Comparison of ENCODE assay signal across 1 fruit fly cellular context in the genomic region with DNA sequence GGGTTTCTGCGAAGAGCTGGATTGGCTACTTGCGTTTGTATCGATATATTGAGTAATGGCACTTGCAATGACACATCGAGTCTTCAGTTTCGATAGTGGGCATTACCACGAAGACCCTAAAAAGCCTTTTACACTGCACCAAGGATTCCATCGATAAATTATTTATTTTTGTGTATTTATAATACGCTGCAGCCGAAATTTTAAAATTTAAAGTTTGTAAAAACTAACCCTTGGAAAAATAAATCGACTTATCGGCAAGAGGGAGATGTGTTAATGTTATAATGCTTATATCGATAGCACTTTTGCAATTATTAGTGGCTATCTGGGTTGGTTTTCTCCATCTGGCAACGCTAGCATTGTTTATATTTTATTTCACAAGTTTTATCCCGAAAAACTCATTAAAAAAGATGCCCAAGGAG.
TF ChIP-seq lines count a peak whose summit lies in the region.

A gene (minus strand): TSS at position 256 of the 419 bp plus-strand sequence.
A gene (plus strand): TSS at position 323 of the 419 bp plus-strand sequence.

TF ChIP-seq in whole organism, embryonic, 481 proteins besides CTCF, POLR2A, EP300 and RAD21 (continued from another document and continues in another):
- no peak for TF ChIP-seq CG31388 (GFP tag; optimal IDR thresholded peaks at IDR 0.05; lab: Kevin White, UChicago)
- peak; percentile 93 for TF ChIP-seq knrl (GFP tag; IDR thresholded peaks at IDR 0.05; lab: Robert Waterston, UW; ENCODE audit: partially characterized antibody)
- TF ChIP-seq yki (optimal IDR thresholded peaks at IDR 0.05; lab: Kevin White, UChicago) = no peak
- no peak for TF ChIP-seq CG6813 (GFP tag; optimal IDR thresholded peaks at IDR 0.05; lab: Kevin White, UChicago)
- no peak for TF ChIP-seq CG11504 (tag; optimal IDR thresholded peaks at IDR 0.05; lab: Kevin White, UChicago)
- TF ChIP-seq pho (GFP tag; optimal IDR thresholded peaks at IDR 0.05; lab: Kevin White, UChicago) = peak; percentile 19
- TF ChIP-seq CG10366 (GFP tag; IDR thresholded peaks at IDR 0.05; lab: Robert Waterston, UW) = no peak
- TF ChIP-seq lbe (GFP tag; optimal IDR thresholded peaks at IDR 0.05; lab: Kevin White, UChicago) = peak; percentile 6
- no peak for TF ChIP-seq Hmr (GFP tag; optimal IDR thresholded peaks at IDR 0.05; lab: Kevin White, UChicago)
- TF ChIP-seq toy (GFP tag; IDR thresholded peaks at IDR 0.05; lab: Robert Waterston, UW) = no peak
- TF ChIP-seq CG12219 (GFP tag; optimal IDR thresholded peaks at IDR 0.05; lab: Kevin White, UChicago) = no peak
- no peak for TF ChIP-seq Trl (optimal IDR thresholded peaks at IDR 0.05; lab: Kevin White, UChicago)
- no peak for TF ChIP-seq Trl (GFP tag; optimal IDR thresholded peaks at IDR 0.05; lab: Kevin White, UChicago)
- peak; percentile 62 for TF ChIP-seq Neu2 (GFP tag; optimal IDR thresholded peaks at IDR 0.05; lab: Kevin White, UChicago; ENCODE audit: borderline replicate concordance)
- TF ChIP-seq CG10431 (GFP tag; optimal IDR thresholded peaks at IDR 0.05; lab: Kevin White, UChicago) = no peak
- TF ChIP-seq CG6683 (GFP tag; optimal IDR thresholded peaks at IDR 0.05; lab: Kevin White, UChicago) = no peak
- TF ChIP-seq amos (GFP tag; IDR thresholded peaks at IDR 0.05; lab: Robert Waterston, UW; ENCODE audit: partially characterized antibody) = peak; percentile 80
- peak; percentile 69 for TF ChIP-seq nmo (GFP tag; optimal IDR thresholded peaks at IDR 0.05; lab: Kevin White, UChicago)
- TF ChIP-seq chinmo (GFP tag; IDR thresholded peaks at IDR 0.05; lab: Robert Waterston, UW; ENCODE audit: partially characterized antibody) = peak; percentile 49; the same call in 1 of the 4 replicates
- no peak for TF ChIP-seq ase (GFP tag; IDR thresholded peaks at IDR 0.05; lab: Robert Waterston, UW)
- no peak for TF ChIP-seq CG14050 (GFP tag; IDR thresholded peaks at IDR 0.05; lab: Robert Waterston, UW)
- peak; percentile 69 for TF ChIP-seq CG30020 (tag; optimal IDR thresholded peaks at IDR 0.05; lab: Kevin White, UChicago)
- TF ChIP-seq Stat92E (GFP tag; optimal IDR thresholded peaks at IDR 0.05; lab: Kevin White, UChicago) = no peak
- TF ChIP-seq chn (GFP tag; optimal IDR thresholded peaks at IDR 0.05; lab: Kevin White, UChicago) = no peak
- TF ChIP-seq sqz (GFP tag; optimal IDR thresholded peaks at IDR 0.05; lab: Kevin White, UChicago) = no peak
- TF ChIP-seq Dbx (GFP tag; IDR thresholded peaks at IDR 0.05; lab: Robert Waterston, UW) = no peak
- no peak for TF ChIP-seq CG15011 (GFP tag; optimal IDR thresholded peaks at IDR 0.05; lab: Kevin White, UChicago)
- TF ChIP-seq lmd (GFP tag; IDR thresholded peaks at IDR 0.05; lab: Robert Waterston, UW) = peak; percentile 19; the same call in 1 of the 2 replicates
- TF ChIP-seq Hr39 (optimal IDR thresholded peaks at IDR 0.05; lab: Kevin White, UChicago) = no peak
- TF ChIP-seq CG2129 (GFP tag; IDR thresholded peaks at IDR 0.05; lab: Robert Waterston, UW; ENCODE audit: partially characterized antibody) = peak; percentile 71
- no peak for TF ChIP-seq CG7271 (tag; optimal IDR thresholded peaks at IDR 0.05; lab: Kevin White, UChicago)
- TF ChIP-seq vvl (GFP tag; IDR thresholded peaks at IDR 0.05; lab: Robert Waterston, UW) = 0 out of 2 replicates have a peak, but pooled peaks have one; percentile 23
- TF ChIP-seq CG4328 (GFP tag; optimal IDR thresholded peaks at IDR 0.05; lab: Kevin White, UChicago) = no peak
- peak; percentile 88 for TF ChIP-seq ssp (GFP tag; IDR thresholded peaks at IDR 0.05; lab: Robert Waterston, UW)
- peak; percentile 30 for TF ChIP-seq Ets97D (GFP tag; optimal IDR thresholded peaks at IDR 0.05; lab: Kevin White, UChicago)
- no peak for TF ChIP-seq psq (GFP tag; optimal IDR thresholded peaks at IDR 0.05; lab: Kevin White, UChicago)
- peak; percentile 71; the same call in 1 of the 3 replicates for TF ChIP-seq mld (GFP tag; IDR thresholded peaks at IDR 0.05; lab: Robert Waterston, UW; ENCODE audit: partially characterized antibody)
- TF ChIP-seq chif (GFP tag; optimal IDR thresholded peaks at IDR 0.05; lab: Kevin White, UChicago) = peak in 1 of 2 experiments; percentile 21
- peak; percentile 17 for TF ChIP-seq gfzf (GFP tag; optimal IDR thresholded peaks at IDR 0.05; lab: Kevin White, UChicago)
- TF ChIP-seq CG4617 (GFP tag; optimal IDR thresholded peaks at IDR 0.05; lab: Kevin White, UChicago; ENCODE audit: borderline replicate concordance) = peak; percentile 62
- TF ChIP-seq HLH4C (GFP tag; IDR thresholded peaks at IDR 0.05; lab: Robert Waterston, UW; ENCODE audit: partially characterized antibody) = peak; percentile 95
- no peak for TF ChIP-seq CG15479 (GFP tag; optimal IDR thresholded peaks at IDR 0.05; lab: Kevin White, UChicago)
- no peak for TF ChIP-seq slp2 (GFP tag; optimal IDR thresholded peaks at IDR 0.05; lab: Kevin White, UChicago)
- peak; percentile 91 for TF ChIP-seq Scr (GFP tag; IDR thresholded peaks at IDR 0.05; lab: Robert Waterston, UW; ENCODE audit: partially characterized antibody)
- peak; percentile 34 for TF ChIP-seq CG12391 (tag; optimal IDR thresholded peaks at IDR 0.05; lab: Kevin White, UChicago)
- no peak for TF ChIP-seq CG11695 (GFP tag; IDR thresholded peaks at IDR 0.05; lab: Robert Waterston, UW)
- peak; percentile 81 for TF ChIP-seq CG2116 (GFP tag; optimal IDR thresholded peaks at IDR 0.05; lab: Kevin White, UChicago)
- TF ChIP-seq tna (GFP tag; IDR thresholded peaks at IDR 0.05; lab: Robert Waterston, UW; ENCODE audit: partially characterized antibody) = peak; percentile 61; the same call in 1 of the 2 replicates
- no peak for TF ChIP-seq CG3407 (GFP tag; optimal IDR thresholded peaks at IDR 0.05; lab: Kevin White, UChicago)
- no peak for TF ChIP-seq CG11093 (GFP tag; IDR thresholded peaks at IDR 0.05; lab: Robert Waterston, UW)
- TF ChIP-seq ci (GFP tag; IDR thresholded peaks at IDR 0.05; lab: Robert Waterston, UW) = no peak
- TF ChIP-seq CG13296 (GFP tag; optimal IDR thresholded peaks at IDR 0.05; lab: Kevin White, UChicago) = no peak
- peak; percentile 60 for TF ChIP-seq CG3995 (GFP tag; optimal IDR thresholded peaks at IDR 0.05; lab: Kevin White, UChicago)
- TF ChIP-seq CG7839 (tag; optimal IDR thresholded peaks at IDR 0.05; lab: Kevin White, UChicago) = no peak
- TF ChIP-seq Med (GFP tag; lab: Kevin White, UChicago) = peak; percentile 88
- no peak for TF ChIP-seq ewg (GFP tag; optimal IDR thresholded peaks at IDR 0.05; lab: Kevin White, UChicago)
- peak; percentile 7 for TF ChIP-seq jumu (GFP tag; optimal IDR thresholded peaks at IDR 0.05; lab: Kevin White, UChicago)
- no peak for TF ChIP-seq ac (GFP tag; optimal IDR thresholded peaks at IDR 0.05; lab: Kevin White, UChicago)
- peak; percentile 86 for TF ChIP-seq sna (GFP tag; IDR thresholded peaks at IDR 0.05; lab: Robert Waterston, UW; ENCODE audit: partially characterized antibody)
- TF ChIP-seq D19B (GFP tag; optimal IDR thresholded peaks at IDR 0.05; lab: Kevin White, UChicago) = no peak
- TF ChIP-seq CG8944 (GFP tag; optimal IDR thresholded peaks at IDR 0.05; lab: Kevin White, UChicago) = peak; percentile 41
- TF ChIP-seq ind (GFP tag; optimal IDR thresholded peaks at IDR 0.05; lab: Kevin White, UChicago) = peak; percentile 17
- no peak for TF ChIP-seq CG33557 (GFP tag; optimal IDR thresholded peaks at IDR 0.05; lab: Kevin White, UChicago)
- TF ChIP-seq zen (tag; optimal IDR thresholded peaks at IDR 0.05; lab: Kevin White, UChicago) = peak; percentile 53
- no peak for TF ChIP-seq CG9876 (GFP tag; optimal IDR thresholded peaks at IDR 0.05; lab: Kevin White, UChicago)
- no peak for TF ChIP-seq CG5180 (GFP tag; optimal IDR thresholded peaks at IDR 0.05; lab: Kevin White, UChicago)
- TF ChIP-seq grn (GFP tag; optimal IDR thresholded peaks at IDR 0.05; lab: Kevin White, UChicago) = no peak
- no peak for TF ChIP-seq Hand (GFP tag; optimal IDR thresholded peaks at IDR 0.05; lab: Kevin White, UChicago)
- TF ChIP-seq Bgb (GFP tag; IDR thresholded peaks at IDR 0.05; lab: Robert Waterston, UW; ENCODE audit: partially characterized antibody) = peak; percentile 76
- TF ChIP-seq Dp (GFP tag; optimal IDR thresholded peaks at IDR 0.05; lab: Kevin White, UChicago) = peak; percentile 24
- peak; percentile 81 for TF ChIP-seq CG7963 (GFP tag; IDR thresholded peaks at IDR 0.05; lab: Robert Waterston, UW; ENCODE audit: partially characterized antibody)
- TF ChIP-seq nau (GFP tag; optimal IDR thresholded peaks at IDR 0.05; lab: Kevin White, UChicago) = no peak
- TF ChIP-seq CG16813 (GFP tag; IDR thresholded peaks at IDR 0.05; lab: Robert Waterston, UW; ENCODE audit: partially characterized antibody) = peak; percentile 91
- TF ChIP-seq dmrt99B (tag; optimal IDR thresholded peaks at IDR 0.05; lab: Kevin White, UChicago) = no peak
- TF ChIP-seq YL-1 (GFP tag; optimal IDR thresholded peaks at IDR 0.05; lab: Kevin White, UChicago) = peak; percentile 79
- no peak for TF ChIP-seq CG3163 (GFP tag; optimal IDR thresholded peaks at IDR 0.05; lab: Kevin White, UChicago)
- no peak for TF ChIP-seq Lim3 (GFP tag; IDR thresholded peaks at IDR 0.05; lab: Robert Waterston, UW)
- TF ChIP-seq CG31224 (GFP tag; IDR thresholded peaks at IDR 0.05; lab: Robert Waterston, UW) = no peak
- TF ChIP-seq CG9727 (GFP tag; optimal IDR thresholded peaks at IDR 0.05; lab: Kevin White, UChicago) = no peak
- TF ChIP-seq CG34224 (GFP tag; IDR thresholded peaks at IDR 0.05; lab: Robert Waterston, UW; ENCODE audit: partially characterized antibody) = peak; percentile 83
- no peak for TF ChIP-seq Dip3 (GFP tag; optimal IDR thresholded peaks at IDR 0.05; lab: Kevin White, UChicago)
- no peak for TF ChIP-seq Sox102F (GFP tag; optimal IDR thresholded peaks at IDR 0.05; lab: Kevin White, UChicago)
- TF ChIP-seq CG11560 (tag; IDR thresholded peaks at IDR 0.05; lab: Robert Waterston, UW) = peak; percentile 61; the same call in 2 of the 3 replicates
- TF ChIP-seq CG17912 (GFP tag; optimal IDR thresholded peaks at IDR 0.05; lab: Kevin White, UChicago) = no peak
- no peak for TF ChIP-seq CG11456 (GFP tag; IDR thresholded peaks at IDR 0.05; lab: Robert Waterston, UW)
- no peak for TF ChIP-seq CG11723 (GFP tag; optimal IDR thresholded peaks at IDR 0.05; lab: Kevin White, UChicago)
- peak; percentile 83 for TF ChIP-seq unc-4 (GFP tag; IDR thresholded peaks at IDR 0.05; lab: Robert Waterston, UW; ENCODE audit: partially characterized antibody)
- no peak for TF ChIP-seq lab (GFP tag; optimal IDR thresholded peaks at IDR 0.05; lab: Kevin White, UChicago)
- TF ChIP-seq CHES-1-like (GFP tag; optimal IDR thresholded peaks at IDR 0.05; lab: Kevin White, UChicago) = no peak
- no peak for TF ChIP-seq bowl (GFP tag; IDR thresholded peaks at IDR 0.05; lab: Robert Waterston, UW)
- no peak for TF ChIP-seq CG17568 (GFP tag; optimal IDR thresholded peaks at IDR 0.05; lab: Kevin White, UChicago)
- TF ChIP-seq Fer2 (tag; optimal IDR thresholded peaks at IDR 0.05; lab: Kevin White, UChicago) = no peak
- no peak for TF ChIP-seq E2f1 (GFP tag; IDR thresholded peaks at IDR 0.05; lab: Robert Waterston, UW)
- TF ChIP-seq CG11696 (GFP tag; IDR thresholded peaks at IDR 0.05; lab: Robert Waterston, UW) = no peak
- TF ChIP-seq CG1832 (GFP tag; optimal IDR thresholded peaks at IDR 0.05; lab: Kevin White, UChicago) = no peak
- TF ChIP-seq NFAT (GFP tag; IDR thresholded peaks at IDR 0.05; lab: Robert Waterston, UW) = no peak
- no peak for TF ChIP-seq CG1647 (GFP tag; optimal IDR thresholded peaks at IDR 0.05; lab: Kevin White, UChicago)
- peak; percentile 24 for TF ChIP-seq CG13624 (GFP tag; optimal IDR thresholded peaks at IDR 0.05; lab: Kevin White, UChicago)
- no peak for TF ChIP-seq esg (GFP tag; conservative IDR thresholded peaks at IDR 0.05; lab: Robert Waterston, UW)
- TF ChIP-seq Lhr (GFP tag; optimal IDR thresholded peaks at IDR 0.05; lab: Kevin White, UChicago) = no peak
- TF ChIP-seq Sry-β (GFP tag; optimal IDR thresholded peaks at IDR 0.05; lab: Kevin White, UChicago) = no peak
- peak; percentile 11; the same call in 1 of the 2 replicates for TF ChIP-seq CG6272 (GFP tag; IDR thresholded peaks at IDR 0.05; lab: Robert Waterston, UW)
- TF ChIP-seq run (tag; optimal IDR thresholded peaks at IDR 0.05; lab: Kevin White, UChicago) = no peak
- TF ChIP-seq stc (GFP tag; IDR thresholded peaks at IDR 0.05; lab: Robert Waterston, UW) = no peak
- TF ChIP-seq jing (GFP tag; optimal IDR thresholded peaks at IDR 0.05; lab: Kevin White, UChicago) = no peak
- TF ChIP-seq Dip2 (GFP tag; IDR thresholded peaks at IDR 0.05; lab: Robert Waterston, UW) = no peak
- peak; percentile 1 for TF ChIP-seq az2 (GFP tag; optimal IDR thresholded peaks at IDR 0.05; lab: Kevin White, UChicago)
- TF ChIP-seq Dll (GFP tag; IDR thresholded peaks at IDR 0.05; lab: Robert Waterston, UW; ENCODE audit: partially characterized antibody) = peak; percentile 91
- 0 out of 2 replicates have a peak, but pooled peaks have one; percentile 25 for TF ChIP-seq sisA (GFP tag; IDR thresholded peaks at IDR 0.05; lab: Robert Waterston, UW)
- no peak for TF ChIP-seq CG6254 (GFP tag; optimal IDR thresholded peaks at IDR 0.05; lab: Kevin White, UChicago)
- TF ChIP-seq CG7928 (GFP tag; optimal IDR thresholded peaks at IDR 0.05; lab: Kevin White, UChicago) = no peak
- peak; percentile 46 for TF ChIP-seq CG30403 (GFP tag; optimal IDR thresholded peaks at IDR 0.05; lab: Kevin White, UChicago)
- TF ChIP-seq CG14860 (GFP tag; IDR thresholded peaks at IDR 0.05; lab: Robert Waterston, UW; ENCODE audit: partially characterized antibody) = peak; percentile 94
- peak; percentile 44 for TF ChIP-seq CG17829 (tag; optimal IDR thresholded peaks at IDR 0.05; lab: Kevin White, UChicago)
- no peak for TF ChIP-seq Xbp1 (GFP tag; optimal IDR thresholded peaks at IDR 0.05; lab: Kevin White, UChicago)
- TF ChIP-seq pnt (GFP tag; optimal IDR thresholded peaks at IDR 0.05; lab: Kevin White, UChicago) = no peak
- TF ChIP-seq rib (GFP tag; IDR thresholded peaks at IDR 0.05; lab: Robert Waterston, UW) = no peak
- peak; percentile 22 for TF ChIP-seq CG17802 (tag; optimal IDR thresholded peaks at IDR 0.05; lab: Kevin White, UChicago)
- TF ChIP-seq salm (tag; optimal IDR thresholded peaks at IDR 0.05; lab: Kevin White, UChicago) = no peak
- TF ChIP-seq CG33213 (GFP tag; optimal IDR thresholded peaks at IDR 0.05; lab: Kevin White, UChicago) = no peak
- no peak for TF ChIP-seq HLHmδ (GFP tag; optimal IDR thresholded peaks at IDR 0.05; lab: Kevin White, UChicago)
- TF ChIP-seq crp (GFP tag; optimal IDR thresholded peaks at IDR 0.05; lab: Kevin White, UChicago) = peak in 1 of 2 experiments; percentile 51
- TF ChIP-seq Dad (GFP tag; optimal IDR thresholded peaks at IDR 0.05; lab: Kevin White, UChicago) = no peak
- peak; percentile 48 for TF ChIP-seq Abd-B (GFP tag; optimal IDR thresholded peaks at IDR 0.05; lab: Kevin White, UChicago)
- peak; percentile 72 for TF ChIP-seq Sin3A (optimal IDR thresholded peaks at IDR 0.05; lab: Kevin White, UChicago)
- TF ChIP-seq CG9817 (tag; optimal IDR thresholded peaks at IDR 0.05; lab: Kevin White, UChicago) = no peak
